Fruit fly (Drosophila melanogaster): Measurements from ENCODE around the gene CG4582.

The CG4582 gene

dm6 chr3R:25631079-25631478 lies 48.1 kb upstream of the CG4582 start (continued):
- TF ChIP-seq E2f1 (GFP tag; IDR thresholded peaks at IDR 0.05) (peak; percentile 57), CG12299 (tag; optimal IDR thresholded peaks at IDR 0.05) (no peak), salm (tag; optimal IDR thresholded peaks at IDR 0.05) (peak; percentile 1), tgo (GFP tag; IDR thresholded peaks at IDR 0.05) (peak; percentile 62), CG13624 (GFP tag; optimal IDR thresholded peaks at IDR 0.05) (peak; percentile 84), CG14965 (GFP tag; optimal IDR thresholded peaks at IDR 0.05; ENCODE audit: borderline replicate concordance) (peak; percentile 26), Hmr (GFP tag; optimal IDR thresholded peaks at IDR 0.05) (peak; percentile 79), Ptx1 (GFP tag; IDR thresholded peaks at IDR 0.05) (peak; percentile 81), CG17359 (tag; optimal IDR thresholded peaks at IDR 0.05) (peak; percentile 77), CG3847 (GFP tag; IDR thresholded peaks at IDR 0.05) (peak; percentile 62), mirr (GFP tag; optimal IDR thresholded peaks at IDR 0.05) (no peak), HHEX (GFP tag; optimal IDR thresholded peaks at IDR 0.05) (peak; percentile 63), CG32772 (GFP tag; IDR thresholded peaks at IDR 0.05) (peak; percentile 77), CG12659 (GFP tag; optimal IDR thresholded peaks at IDR 0.05) (peak; percentile 54), CG17361 (GFP tag; IDR thresholded peaks at IDR 0.05) (peak; percentile 72), CG16815 (GFP tag; optimal IDR thresholded peaks at IDR 0.05) (peak; percentile 33), tin (GFP tag; optimal IDR thresholded peaks at IDR 0.05) (peak; percentile 66), chinmo (GFP tag; IDR thresholded peaks at IDR 0.05; ENCODE audit: partially characterized antibody) (no peak), NK7.1 (GFP tag; optimal IDR thresholded peaks at IDR 0.05) (peak; percentile 44), Trl (optimal IDR thresholded peaks at IDR 0.05) (no peak), Trl (GFP tag; optimal IDR thresholded peaks at IDR 0.05) (peak; percentile 62), nerfin-1 (tag; optimal IDR thresholded peaks at IDR 0.05) (peak; percentile 71), CG8944 (GFP tag; optimal IDR thresholded peaks at IDR 0.05) (peak; percentile 74), sqz (GFP tag; optimal IDR thresholded peaks at IDR 0.05) (no peak), fd102C (GFP tag; optimal IDR thresholded peaks at IDR 0.05) (no peak), bbx (GFP tag; IDR thresholded peaks at IDR 0.05; ENCODE audit: partially characterized antibody) (no peak), Vsx1 (GFP tag; optimal IDR thresholded peaks at IDR 0.05) (no peak), dpn (GFP tag; optimal IDR thresholded peaks at IDR 0.05) (peak; percentile 60 to 67), CG9817 (tag; optimal IDR thresholded peaks at IDR 0.05) (peak; percentile 59), CG11456 (GFP tag; IDR thresholded peaks at IDR 0.05) (peak; percentile 46; the same call in 2 of the 3 replicates), CG12104 (GFP tag; optimal IDR thresholded peaks at IDR 0.05) (peak; percentile 50), CG10147 (GFP tag; optimal IDR thresholded peaks at IDR 0.05) (peak; percentile 64), gcm2 (GFP tag; optimal IDR thresholded peaks at IDR 0.05) (peak; percentile 19), lilli (GFP tag; optimal IDR thresholded peaks at IDR 0.05) (peak; percentile 46), croc (GFP tag; conservative IDR thresholded peaks at IDR 0.05) (peak; percentile 56), CG13296 (GFP tag; optimal IDR thresholded peaks at IDR 0.05) (peak; percentile 56), ttk (GFP tag; IDR thresholded peaks at IDR 0.05) (peak; percentile 76), CG12071 (GFP tag; optimal IDR thresholded peaks at IDR 0.05) (peak; percentile 74), Tbp (GFP tag; optimal IDR thresholded peaks at IDR 0.05) (no peak), MESR4 (GFP tag; optimal IDR thresholded peaks at IDR 0.05) (no peak), yki (optimal IDR thresholded peaks at IDR 0.05) (no peak), eyg (GFP tag; optimal IDR thresholded peaks at IDR 0.05) (peak; percentile 14), lbe (GFP tag; optimal IDR thresholded peaks at IDR 0.05) (no peak), amos (GFP tag; IDR thresholded peaks at IDR 0.05; ENCODE audit: partially characterized antibody) (no peak), CG2116 (GFP tag; optimal IDR thresholded peaks at IDR 0.05) (no peak), CG7928 (GFP tag; optimal IDR thresholded peaks at IDR 0.05) (no peak), CG10543 (GFP tag; optimal IDR thresholded peaks at IDR 0.05) (peak; percentile 44), NC2β (GFP tag; optimal IDR thresholded peaks at IDR 0.05) (peak; percentile 20), luna (GFP tag; optimal IDR thresholded peaks at IDR 0.05) (no peak), CG16779 (GFP tag; IDR thresholded peaks at IDR 0.05) (no peak), lola (GFP tag; optimal IDR thresholded peaks at IDR 0.05) (peak in 1 of 3 experiments; percentile 39)
